Worm (Caenorhabditis elegans): ENCODE results near the gene C30G12.1.

The C30G12.1 gene

DNA sequence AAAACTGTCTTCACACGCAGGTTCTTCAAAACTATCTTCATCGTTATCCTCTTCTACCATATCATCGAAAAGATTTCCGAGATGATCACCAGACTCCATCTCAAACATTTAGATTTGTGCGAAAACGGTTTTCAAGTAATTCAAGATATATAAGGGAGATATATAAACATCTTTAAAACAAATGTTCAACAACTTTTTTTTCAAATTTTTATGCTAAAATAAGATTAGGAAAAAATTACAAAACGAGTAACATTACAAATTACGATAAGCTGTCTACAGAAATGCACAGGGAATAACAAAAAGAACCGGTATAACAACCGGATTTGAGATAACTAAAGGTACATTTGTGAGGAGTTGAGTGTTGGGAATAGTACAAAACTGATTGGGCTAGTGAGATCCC is 3.2 kb upstream of the C30G12.1 start, which contains the start of gene C30G12.6:
TSS of gene C30G12.6 (minus strand) at position 101 of the 400 bp plus-strand sequence.
- no peak for TF ChIP-seq unc-62 (GFP tag; optimal IDR thresholded peaks at IDR 0.05)

DNA sequence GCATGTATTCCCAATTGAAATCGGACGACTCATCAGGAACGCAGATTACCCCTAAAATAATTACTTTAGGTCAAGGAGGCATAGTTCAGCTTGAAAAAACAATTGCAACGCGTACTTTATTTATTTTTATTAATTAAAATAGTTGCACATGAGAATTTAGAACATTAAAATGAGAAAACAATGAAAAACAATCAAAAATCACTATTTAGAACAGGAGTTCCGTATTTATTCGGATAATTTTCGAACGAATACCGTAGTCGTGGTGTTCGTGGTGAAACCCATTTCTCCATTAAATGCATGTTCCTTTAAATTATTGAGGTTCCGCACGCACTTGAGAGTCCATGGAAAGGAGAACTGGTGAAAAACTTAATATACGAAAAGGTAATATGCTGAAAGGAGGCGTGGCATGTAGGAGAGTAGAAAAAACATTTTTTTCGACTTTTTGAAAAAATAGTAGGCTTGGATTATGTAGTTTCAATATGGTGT is 902 bp upstream of the C30G12.1 start, which contains the start of gene puf-8:
TSS of gene puf-8 (minus strand) at position 51 of the 486 bp plus-strand sequence.
- TF ChIP-seq unc-62 (GFP tag; optimal IDR thresholded peaks at IDR 0.05) = no peak

DNA sequence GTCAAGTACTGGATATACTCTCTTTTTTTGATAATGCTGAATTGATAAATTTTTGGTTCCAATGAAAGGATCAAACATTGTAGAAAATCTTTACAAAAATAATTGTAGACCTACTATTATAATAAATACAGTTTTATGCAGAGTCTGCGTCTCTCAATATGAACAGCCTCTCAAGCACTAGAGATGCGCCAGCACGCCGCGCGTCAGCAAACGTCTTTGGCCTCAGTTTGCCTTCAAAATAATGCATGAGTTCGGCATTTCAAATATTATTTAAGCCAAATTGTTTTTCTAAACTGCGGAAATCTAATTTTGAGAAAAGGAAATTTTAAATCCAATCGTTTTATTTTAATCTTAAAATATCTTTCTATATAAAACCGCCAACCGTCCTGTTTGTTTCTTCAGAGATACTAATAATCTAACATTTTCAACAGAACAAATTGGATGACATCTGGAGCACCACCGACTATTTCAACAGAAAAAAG is 2.6 kb downstream of the C30G12.1 start, which contains the start of gene cul-4:
TSS of gene cul-4 (plus strand) at position 432 of the 482 bp plus-strand sequence.
- TF ChIP-seq unc-62 (GFP tag; optimal IDR thresholded peaks at IDR 0.05) = no peak

DNA sequence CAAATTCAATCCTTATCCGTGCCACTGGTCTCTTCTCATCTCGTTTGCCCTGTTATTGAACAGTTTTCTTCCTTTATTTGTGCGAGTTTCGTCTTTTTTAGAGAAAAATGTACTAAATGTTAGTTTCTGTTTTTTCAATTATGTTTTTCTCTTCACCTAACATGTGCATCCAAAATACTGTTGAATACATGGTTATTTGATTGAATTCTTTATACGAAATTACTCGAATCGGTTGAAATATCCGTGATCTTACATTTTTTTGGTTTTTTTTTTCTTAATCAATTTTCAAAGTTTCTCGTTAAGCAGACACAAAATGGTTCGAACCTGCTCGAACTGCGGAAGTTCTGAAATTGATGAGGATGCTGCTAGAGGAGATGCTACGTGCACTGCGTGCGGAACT is 6.4 kb downstream of the C30G12.1 start, which contains the start of gene brf-1:
TSS of gene brf-1 (plus strand) at position 301 of the 400 bp plus-strand sequence.
- no peak for TF ChIP-seq unc-62 (GFP tag; optimal IDR thresholded peaks at IDR 0.05)

DNA sequence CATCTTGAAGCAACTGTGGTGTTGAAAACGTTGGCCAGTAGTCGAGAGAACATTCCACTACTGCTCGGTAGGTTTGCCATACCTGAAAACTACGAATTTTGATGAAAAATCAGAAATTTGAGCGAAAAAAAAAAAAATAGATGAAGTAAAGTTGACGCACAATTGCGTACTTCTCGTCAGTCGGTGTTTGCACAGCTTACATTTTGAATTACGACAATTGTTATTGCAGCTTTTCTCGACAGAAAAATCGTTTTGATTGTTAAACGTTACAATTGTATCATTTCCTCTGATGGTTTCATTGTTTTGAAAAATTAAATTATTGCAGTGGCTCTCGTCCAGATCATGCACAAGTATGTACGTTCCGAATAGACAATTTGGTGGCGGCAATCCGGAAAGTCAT is 10.9 kb downstream of the C30G12.1 start, which contains the start of the genes F45E12.5 and cnep-1:
TSS of gene F45E12.5 (minus strand) at position 93 of the 400 bp plus-strand sequence.
TSS of gene cnep-1 (plus strand) at position 326 of the 400 bp plus-strand sequence.
- TF ChIP-seq unc-62 (GFP tag; optimal IDR thresholded peaks at IDR 0.05) = no peak

DNA sequence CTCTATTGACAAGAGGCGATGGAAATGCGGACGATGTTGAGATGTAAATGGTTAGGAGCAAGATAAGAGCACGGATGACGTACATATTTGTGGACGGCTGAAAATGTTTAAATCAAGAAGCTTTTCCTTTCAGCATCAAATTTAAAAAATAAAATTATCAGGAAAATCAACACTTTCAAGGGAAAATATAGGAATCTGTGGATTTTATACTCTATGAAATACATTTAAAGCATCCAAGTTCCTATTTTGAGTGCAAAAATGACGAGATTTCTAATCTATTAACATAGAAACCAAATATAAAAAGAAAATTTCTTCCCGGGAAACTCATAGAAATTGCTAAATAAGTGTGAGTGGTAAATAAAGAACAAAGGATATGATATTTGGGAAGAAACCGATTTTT is 14.9 kb downstream of the C30G12.1 start, which contains the start of gene F45E12.6:
TSS of gene F45E12.6 (minus strand) at position 101 of the 400 bp plus-strand sequence.
- TF ChIP-seq unc-62 (GFP tag; optimal IDR thresholded peaks at IDR 0.05) = no peak

DNA sequence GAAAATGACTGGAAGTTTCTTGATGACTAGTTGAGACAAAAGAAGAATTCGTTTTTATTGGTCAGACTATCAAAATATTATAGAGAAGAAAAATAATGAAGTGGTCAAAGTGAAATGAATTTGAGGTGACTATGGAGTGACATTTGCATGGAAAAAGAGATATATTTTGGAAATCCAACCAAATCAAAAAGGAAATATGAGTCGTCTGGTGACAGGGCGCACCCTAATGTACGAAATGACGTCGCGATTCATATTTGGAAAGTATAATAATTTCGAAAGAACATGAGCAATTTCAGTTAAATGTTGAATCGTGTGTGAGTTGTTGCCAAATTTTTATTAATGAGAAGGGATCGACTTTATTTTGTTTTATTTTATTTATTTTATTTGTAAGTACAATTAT is 18.3 kb downstream of the C30G12.1 start, which contains the start of gene F21D12.2:
TSS of gene F21D12.2 (plus strand) at position 301 of the 400 bp plus-strand sequence.
- no peak for TF ChIP-seq unc-62 (GFP tag; optimal IDR thresholded peaks at IDR 0.05)

DNA sequence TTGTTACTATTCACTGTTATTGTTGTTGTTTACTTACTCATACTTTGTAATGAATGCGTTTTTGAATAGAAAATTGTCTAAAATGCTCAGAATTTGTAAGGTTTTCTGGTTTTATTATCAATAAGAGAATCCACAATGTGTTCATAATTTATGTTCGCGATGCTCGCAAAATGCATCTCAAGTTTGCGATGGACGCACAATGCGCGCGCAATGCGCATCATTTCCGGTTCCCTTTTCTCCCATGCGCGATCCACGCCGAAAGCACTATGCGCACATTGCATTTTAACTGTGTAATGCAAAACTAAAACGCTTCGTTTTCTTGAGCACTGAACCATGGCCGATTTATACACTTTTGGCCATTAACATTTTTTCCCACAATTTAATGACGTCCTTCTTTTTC is 20.3 kb downstream of the C30G12.1 start:
- TF ChIP-seq unc-62 (GFP tag; optimal IDR thresholded peaks at IDR 0.05) = no peak

DNA sequence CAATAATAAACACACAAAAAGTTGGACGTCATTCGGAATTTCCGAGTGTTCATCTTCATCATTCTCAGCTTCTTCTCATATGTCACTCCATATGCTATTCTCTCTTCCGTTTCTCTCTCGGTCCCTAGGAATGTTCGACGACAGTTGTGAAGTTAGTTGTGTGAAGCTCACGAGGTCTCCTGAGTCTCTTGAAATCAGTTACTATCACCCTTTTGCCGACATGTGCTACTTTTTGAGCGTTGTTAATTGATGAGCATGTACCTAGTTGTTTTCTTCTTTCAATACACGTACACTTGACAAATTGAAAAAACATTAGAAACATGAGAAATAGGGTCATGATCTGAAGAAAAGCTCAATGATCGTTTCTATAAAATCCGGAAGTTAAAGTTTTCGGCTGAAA is 24.2 kb downstream of the C30G12.1 start:
- no peak for TF ChIP-seq unc-62 (GFP tag; optimal IDR thresholded peaks at IDR 0.05)

DNA sequence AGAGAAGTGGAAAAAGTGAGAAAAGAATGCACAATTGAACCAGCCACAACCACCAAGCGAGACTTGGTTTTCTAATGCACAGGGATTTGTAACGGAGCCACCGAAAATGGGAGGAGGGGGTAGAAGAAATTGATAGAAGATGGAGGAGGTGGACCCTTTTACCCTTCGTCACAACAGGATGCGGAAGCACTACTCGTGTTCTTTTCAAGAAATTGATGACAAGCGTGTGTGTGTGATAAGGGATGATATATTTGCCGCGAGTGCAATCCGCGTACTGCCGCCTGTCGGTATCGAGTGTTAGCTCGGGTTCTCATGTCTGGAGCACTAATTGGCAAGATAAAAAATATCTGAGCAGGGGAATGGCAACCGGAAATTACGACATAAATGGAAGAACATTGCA is 24.8 kb downstream of the C30G12.1 start, which contains the start of gene F21D12.3:
TSS of gene F21D12.3 (minus strand) at position 101 of the 400 bp plus-strand sequence.
- TF ChIP-seq unc-62 (GFP tag; optimal IDR thresholded peaks at IDR 0.05) = no peak

DNA sequence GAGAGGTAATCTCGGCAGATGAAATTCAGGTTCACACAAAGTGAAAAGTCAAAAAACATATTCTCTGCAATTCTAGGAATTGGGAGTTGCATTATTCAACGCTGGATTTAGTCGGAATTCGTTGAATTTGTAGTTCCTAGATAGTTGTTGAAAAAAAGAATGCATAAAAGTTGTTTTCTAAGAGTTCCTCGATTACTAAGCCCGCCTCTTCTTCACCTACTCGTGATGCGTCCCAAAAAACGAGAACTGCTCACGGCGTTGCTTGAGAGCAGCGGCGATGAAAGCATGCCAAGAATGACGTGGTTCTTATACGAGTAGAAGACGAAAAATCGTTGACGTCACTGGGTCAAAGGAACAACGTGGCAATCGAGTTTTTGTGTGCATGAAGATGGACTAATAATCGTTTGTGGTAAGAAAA is 25.9 kb downstream of the C30G12.1 start:
- no peak for TF ChIP-seq unc-62 (GFP tag; optimal IDR thresholded peaks at IDR 0.05)

DNA sequence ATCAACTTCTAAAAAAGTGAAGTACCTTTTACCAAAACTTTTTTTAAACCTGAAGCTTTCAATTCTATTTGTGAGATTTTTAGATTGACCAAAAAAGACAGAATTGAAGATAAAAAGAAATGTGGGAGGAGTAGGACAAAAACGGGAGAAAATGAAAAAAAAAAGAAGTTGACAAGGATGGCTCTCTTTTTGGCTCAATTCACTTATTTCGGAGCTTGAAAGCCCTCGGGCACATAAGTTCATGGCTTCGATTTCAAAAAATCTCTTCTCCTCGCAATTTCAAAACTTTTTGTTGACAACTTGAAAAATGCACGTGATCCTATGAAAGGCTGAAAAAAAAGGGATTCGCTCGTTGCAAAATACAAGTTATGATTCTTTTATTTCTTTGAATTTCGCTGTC is 27.1 kb downstream of the C30G12.1 start:
- TF ChIP-seq unc-62 (GFP tag; optimal IDR thresholded peaks at IDR 0.05) = no peak

DNA sequence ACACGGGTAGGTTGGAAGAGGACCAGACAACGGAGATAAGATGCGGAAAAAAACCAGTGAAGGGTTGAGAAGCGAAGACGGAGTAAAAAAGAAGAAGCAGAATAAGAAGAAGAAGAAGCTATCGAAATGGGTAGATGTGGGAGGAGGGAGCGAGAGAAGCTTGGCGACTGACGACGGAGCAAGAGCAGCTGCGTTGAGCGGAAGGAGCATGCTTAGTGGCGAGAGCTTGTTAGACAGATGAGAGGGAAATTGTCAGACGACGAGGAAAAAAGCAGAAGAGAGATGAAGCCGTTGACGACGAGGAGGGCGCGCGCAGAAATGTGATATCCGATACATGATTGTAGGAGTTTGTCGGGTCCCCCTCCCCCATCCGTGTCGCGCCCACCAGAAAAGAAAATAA is 27.9 kb downstream of the C30G12.1 start:
- TF ChIP-seq unc-62 (GFP tag; optimal IDR thresholded peaks at IDR 0.05) = no peak

DNA sequence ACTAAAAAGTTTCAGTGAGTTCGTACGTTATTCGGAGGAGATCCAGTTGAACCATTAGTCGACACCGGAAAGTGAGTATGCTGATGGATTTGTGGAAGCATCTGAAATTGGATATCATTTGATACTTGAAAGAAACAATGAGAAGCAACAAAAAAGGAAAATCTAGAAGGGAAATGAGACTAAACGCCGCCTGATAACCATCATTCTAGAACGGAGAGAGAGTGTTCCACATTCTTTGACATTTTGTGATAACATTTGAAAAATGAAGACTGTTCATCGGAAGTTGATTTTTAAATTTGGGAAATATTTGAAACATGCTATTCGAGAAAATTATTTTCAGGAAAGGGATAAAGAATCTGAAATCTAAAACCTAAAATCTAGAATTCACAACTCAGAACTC is 32.1 kb downstream of the C30G12.1 start, which contains the start of gene npax-1:
TSS of gene npax-1 (minus strand) at position 101 of the 400 bp plus-strand sequence.
- TF ChIP-seq unc-62 (GFP tag; optimal IDR thresholded peaks at IDR 0.05) = no peak

DNA sequence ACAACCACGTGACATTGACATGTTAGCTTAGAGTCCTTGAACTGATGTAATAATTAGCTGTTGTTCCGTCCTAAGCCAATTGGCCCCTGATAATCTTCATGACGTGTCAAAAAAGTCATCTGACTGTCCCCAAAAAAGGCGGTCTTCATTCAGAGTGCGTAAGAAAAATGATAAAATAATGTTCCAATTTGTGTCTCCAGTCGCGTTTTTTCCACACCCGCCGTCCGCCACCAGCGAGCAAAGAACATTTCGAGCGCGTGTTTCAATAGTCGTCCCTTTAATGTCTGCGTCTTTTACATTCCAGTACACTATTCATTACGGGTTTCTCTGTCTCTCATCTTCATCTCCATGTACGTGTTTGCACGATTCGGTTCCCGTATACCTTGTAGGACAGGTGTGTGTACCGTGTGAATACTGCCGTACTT is 38.3 kb downstream of the C30G12.1 start:
- no peak for TF ChIP-seq unc-62 (GFP tag; optimal IDR thresholded peaks at IDR 0.05)

DNA sequence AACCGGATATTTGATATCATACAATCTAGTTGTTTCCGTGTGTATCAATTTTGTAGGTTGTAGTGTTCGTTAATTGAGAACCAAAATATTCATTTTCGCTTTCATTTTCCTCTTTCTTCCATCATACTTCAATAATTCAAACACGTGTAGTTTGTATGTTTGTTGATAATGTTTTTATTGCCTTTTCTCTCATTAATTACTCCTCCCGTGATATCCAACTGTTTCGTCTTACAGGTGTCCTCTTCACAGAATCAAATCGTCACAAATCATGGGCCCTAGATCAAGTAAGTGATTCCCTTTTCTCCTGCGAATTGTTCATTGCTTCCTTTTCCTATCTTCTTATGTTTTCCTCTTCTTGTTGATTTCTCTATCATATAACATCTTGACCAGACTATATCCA is 39.9 kb downstream of the C30G12.1 start, which contains the start of gene nhr-21:
TSS of gene nhr-21 (plus strand) at position 235 of the 400 bp plus-strand sequence.
- no peak for TF ChIP-seq unc-62 (GFP tag; optimal IDR thresholded peaks at IDR 0.05)

DNA sequence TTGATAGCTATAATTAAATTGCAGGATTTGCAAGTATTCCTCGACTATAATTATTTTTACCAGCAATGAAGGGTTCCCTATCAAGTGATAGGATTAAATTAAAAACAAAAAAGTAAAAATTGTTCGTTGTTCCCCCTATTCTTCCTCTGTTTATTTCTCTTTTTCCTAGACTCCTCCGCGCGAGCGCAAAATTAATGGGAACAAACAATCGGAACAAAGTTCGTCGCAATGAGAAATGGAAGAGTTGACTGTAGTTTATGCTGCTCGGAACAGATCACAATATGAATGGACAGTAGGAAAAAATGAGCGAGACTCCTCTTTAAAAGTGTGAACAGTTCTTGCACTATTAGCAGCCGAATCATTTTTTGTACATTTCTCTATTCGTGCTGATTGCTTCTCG is 41.6 kb downstream of the C30G12.1 start:
- TF ChIP-seq unc-62 (GFP tag; optimal IDR thresholded peaks at IDR 0.05) = no peak
